Worm (Caenorhabditis elegans) whole organism, dauer: ENCODE measurements around the gene nsph-3.2.

Source experiments
- unc-62 ChIP-seq: sonication (generic microtip); optimal IDR thresholded peaks from 2 replicates; lab custom pipeline; 2017; ENCODE audit warnings: missing biosample characterization, missing genetic modification reagents, missing genetic modification characterization

Gene nsph-3.2

DNA sequence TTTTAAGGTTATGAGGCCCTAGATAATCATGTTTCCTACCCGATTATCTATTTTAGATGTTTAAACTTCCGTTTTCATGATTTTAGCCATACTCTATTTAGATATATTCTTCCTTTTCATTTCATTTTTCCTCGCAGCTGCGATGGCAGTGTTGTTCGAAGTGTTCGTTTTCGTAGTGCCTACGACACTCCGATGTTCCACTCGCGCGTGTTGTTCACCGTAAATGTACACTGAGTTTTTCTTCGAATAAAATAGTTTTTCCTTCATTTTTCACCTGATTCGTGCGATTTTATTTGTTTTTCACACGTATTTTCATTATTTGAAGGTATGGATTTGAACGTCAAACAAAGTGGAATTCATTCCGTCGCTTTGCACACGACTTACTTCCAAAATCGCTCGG is 15.8 kb upstream of the nsph-3.2 start, which contains the start of gene dis-3:
Gene dis-3 (plus strand): TSS at position 322 of the 400 bp plus-strand sequence.
- no peak for TF ChIP-seq unc-62

DNA sequence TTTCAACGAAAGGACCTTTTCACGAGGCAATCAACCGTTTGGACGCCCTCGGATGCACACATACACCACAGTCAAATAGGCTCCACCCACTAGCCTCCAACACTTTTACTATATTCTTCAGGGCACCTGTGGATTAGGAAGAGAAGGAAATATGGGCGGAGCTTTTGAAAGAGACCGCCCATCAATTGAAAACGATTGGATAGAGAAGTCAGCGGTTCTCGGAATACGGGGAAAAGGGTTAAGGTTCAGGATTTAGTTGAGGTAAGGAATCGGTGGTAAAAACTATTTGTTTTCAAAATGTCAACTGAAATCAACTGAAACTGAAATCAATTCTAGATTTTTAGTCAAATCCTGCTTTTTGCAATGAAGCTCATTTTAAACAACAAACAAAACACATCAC is 2.3 kb upstream of the nsph-3.2 start, which contains the start of gene egl-38:
Gene egl-38 (minus strand): TSS at position 101 of the 400 bp plus-strand sequence.
- TF ChIP-seq unc-62, result no peak

DNA sequence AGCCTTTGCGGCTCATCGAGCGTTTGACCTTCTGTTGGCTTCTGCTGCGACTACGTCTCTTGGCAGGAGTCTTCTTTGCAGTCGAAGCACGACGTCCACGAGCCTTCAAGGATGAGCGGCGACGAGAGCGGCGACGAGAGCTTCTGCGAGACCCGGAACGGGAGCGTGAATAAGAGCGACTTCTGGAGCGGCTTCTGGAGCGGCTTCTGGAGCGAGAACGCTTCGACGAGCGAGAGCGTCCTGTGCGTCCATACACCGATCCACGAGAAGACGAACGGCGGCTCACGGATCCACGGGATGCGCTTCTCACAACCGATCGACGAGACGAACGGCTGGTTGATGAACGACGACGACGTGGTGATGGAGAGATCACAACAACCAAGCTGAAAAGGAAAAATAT is 1.8 kb upstream of the nsph-3.2 start:
- no peak for TF ChIP-seq unc-62

DNA sequence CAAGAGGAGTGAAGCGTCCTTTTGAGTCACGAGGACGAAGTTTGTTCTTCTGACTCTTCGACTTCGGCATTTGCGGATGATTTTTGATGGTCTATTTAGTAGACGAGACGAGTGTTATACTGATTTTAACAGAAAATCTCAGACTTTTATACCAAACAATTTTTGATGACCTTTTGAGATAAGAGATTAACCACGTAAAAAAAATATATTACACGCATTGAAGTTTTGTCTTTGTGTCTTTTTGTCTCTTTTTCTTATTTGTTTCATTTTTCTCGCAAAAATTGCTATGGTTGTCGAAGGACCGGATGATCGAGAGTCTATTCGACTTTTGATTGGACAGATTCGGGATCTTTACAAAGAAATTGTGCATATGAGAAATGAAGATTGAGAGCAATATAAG is 1.2 kb upstream of the nsph-3.2 start, which contains the start of gene spch-1:
Gene spch-1 (minus strand): TSS at position 101 of the 400 bp plus-strand sequence.
- no peak for TF ChIP-seq unc-62

DNA sequence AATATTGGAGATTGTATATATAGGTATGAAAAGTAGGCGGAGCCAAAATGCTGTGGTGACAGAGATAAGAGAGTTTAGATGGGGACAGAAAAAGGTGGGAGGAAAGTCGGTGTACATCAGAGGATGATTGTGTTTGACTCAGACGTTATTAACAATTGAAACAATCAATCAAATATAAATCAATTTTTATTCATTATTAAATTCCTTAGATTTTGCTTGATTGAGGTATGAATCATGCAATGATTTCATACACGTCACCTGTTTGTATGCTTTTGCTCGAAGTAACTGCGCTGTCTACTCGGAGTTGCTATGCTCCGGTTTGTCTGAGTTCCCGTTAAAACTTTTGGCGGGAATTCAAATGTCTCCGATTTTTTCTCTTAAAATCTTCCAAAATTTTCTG is 2.5 kb downstream of the nsph-3.2 start, which contains the start of gene C04G2.10:
Gene C04G2.10 (plus strand): TSS at position 301 of the 400 bp plus-strand sequence.
- no peak for TF ChIP-seq unc-62

DNA sequence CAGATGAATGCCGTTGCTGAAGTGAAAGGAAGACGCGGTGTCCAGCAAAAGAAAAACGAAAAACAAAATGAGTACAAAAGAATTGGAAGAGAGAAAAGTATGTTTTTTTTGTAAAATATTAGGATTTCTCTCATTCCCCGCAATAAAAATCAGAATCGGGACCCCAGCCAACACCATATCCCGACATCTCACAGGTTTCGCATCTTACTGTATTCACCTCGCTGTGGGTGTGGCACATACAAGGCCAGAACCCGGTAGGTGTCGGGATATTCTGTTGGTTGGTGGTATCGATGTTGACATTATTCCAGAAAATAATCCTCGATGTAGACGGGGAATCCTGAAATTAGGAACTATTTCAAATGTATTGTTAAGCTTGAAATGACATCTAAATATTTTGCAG is 4.1 kb downstream of the nsph-3.2 start:
- TF ChIP-seq unc-62, result no peak

DNA sequence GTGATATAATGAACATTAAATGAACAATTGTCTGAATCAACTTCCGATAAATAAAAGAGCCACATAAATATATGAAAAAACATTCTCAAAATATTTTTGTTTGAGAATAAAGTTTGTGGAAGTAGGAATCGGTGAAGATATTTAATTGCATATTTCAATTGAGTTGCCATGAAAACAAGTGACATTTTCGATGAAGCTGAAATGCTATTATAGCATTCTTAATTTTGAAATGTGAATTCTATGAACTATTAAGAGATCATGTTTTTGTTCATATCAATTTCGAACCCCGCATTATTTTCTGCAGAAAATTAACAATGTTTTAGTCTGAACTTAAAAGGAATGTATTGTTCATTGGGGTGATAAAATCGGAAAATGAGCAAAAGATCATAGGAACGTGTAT is 9.5 kb downstream of the nsph-3.2 start, which contains the start of gene irld-21:
Gene irld-21 (minus strand): TSS at position 101 of the 400 bp plus-strand sequence.
- TF ChIP-seq unc-62, result no peak

DNA sequence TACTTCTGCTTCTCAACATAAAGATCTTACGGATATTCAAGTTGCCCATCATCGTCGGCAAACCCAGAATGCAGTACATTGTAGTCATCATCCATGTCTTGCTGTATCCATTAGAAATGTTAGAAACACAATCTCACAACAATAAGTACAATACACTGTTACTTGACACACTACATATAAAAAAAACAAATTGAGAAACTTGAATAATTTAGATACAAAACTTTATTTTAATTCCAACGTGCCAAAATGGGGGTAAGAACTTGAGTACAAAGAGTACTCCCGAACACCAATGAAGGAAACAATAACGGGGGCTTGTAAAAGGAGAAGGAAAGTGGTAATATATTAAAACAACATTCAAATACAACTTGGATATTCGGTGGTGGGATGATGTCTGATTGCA is 13.9 kb downstream of the nsph-3.2 start, which contains the start of gene ctf-18:
Gene ctf-18 (minus strand): TSS at position 101 of the 400 bp plus-strand sequence.
- no peak for TF ChIP-seq unc-62

DNA sequence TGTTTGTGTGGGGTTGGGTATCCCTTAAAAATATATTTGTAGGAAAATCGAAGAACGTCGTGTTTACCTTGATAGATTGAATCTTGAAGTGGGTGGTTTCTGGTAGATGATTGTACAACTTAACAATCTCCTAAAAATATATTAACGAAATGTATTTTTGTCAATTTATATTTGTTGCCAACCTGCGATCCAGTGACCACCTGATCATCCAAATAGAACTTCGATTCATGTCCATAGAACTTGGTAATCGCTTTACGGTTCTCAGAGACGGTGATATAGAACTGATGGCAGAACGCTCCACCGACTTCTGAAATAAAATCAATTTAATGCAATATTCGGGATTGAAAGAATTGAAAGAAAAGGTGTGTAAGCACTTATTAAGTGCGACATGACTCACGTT is 15.8 kb downstream of the nsph-3.2 start:
- TF ChIP-seq unc-62, result no peak

DNA sequence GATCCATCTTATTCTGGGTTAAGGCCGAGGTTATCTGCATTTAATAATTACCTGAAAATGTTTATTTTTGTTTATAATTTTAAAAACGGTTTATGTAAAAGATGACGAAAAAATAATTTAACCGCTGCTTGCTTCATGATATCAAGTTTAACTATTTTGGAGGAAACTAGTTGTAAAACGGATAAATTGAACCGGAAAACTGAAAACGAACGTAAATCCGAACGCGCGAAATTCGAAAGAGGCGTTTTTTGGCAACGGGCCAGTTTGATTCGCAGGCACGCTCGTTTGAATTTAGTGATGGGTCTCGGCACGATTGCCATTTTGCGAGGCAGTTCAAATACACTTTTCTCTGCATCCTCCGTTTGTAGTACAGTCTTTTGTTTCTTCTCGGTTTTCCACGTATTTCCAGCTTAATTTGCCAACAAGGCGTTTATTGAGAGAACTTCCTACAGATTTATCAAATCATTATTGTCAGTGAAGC is 16.3 kb downstream of the nsph-3.2 start, which contains the start of the genes gtbp-1 and K08F4.3:
Gene gtbp-1 (minus strand): TSS at position 51 of the 481 bp plus-strand sequence.
Gene K08F4.3 (plus strand): TSS at position 352 of the 481 bp plus-strand sequence.
- no peak for TF ChIP-seq unc-62

DNA sequence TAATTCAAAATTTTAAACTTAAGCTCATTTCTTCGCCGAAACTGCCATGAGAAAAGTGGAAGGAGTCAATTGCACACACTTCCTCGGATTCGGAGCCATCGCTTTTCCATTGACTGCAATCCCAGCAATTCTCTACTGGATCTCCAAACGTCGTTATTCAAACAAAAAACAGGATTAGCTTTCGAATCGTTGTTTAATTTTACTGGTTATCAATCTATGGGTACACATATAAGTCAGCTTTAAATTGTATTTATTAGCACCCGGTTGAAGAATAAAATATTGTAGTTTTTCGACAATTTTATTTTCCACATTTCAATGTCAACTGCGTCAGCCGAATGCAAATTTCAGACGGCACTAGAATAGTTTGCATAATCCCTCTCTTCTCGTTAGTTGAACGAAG is 17.3 kb downstream of the nsph-3.2 start, which contains the start of gene glt-3:
Gene glt-3 (plus strand): TSS at position 301 of the 400 bp plus-strand sequence.
- no peak for TF ChIP-seq unc-62

DNA sequence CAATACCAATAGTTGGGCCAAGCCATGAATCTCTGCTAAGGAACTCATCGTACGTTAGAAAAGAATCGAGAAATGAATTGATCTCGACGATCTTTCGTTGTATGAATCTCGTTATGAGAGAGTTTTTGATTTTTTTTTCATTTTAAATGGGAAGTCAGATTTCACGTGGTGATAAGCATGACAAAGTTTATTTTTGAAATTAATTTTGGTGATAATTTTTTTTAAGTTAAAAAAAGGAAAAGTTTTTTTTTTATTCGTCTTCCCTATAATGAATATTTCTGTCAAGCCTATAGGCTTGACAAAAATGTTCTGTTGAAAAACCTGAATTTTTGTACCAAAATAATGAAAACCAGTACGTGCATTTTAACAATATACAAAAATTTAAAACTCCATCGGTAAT is 23.1 kb downstream of the nsph-3.2 start, which contains the start of gene K08F4.5:
Gene K08F4.5 (minus strand): TSS at position 101 of the 400 bp plus-strand sequence.
- no peak for TF ChIP-seq unc-62

DNA sequence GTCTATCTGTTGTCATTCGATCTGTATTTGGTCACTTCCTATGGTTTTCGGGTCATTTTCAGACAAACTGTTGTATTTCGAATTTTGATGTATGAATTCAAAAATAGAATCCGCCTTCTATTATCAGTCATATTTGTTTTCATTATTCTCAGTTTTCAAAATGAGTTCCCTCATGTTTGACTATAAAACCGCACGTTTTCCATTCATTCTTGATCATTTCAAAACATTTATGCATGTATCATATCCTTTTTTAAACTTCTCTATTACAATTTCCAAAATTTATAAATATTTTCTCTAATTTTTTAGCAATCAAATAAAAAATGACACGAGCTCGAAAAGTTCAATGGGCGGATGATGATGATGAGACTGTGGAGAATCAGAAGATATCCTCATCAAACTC is 25.1 kb downstream of the nsph-3.2 start, which contains the start of gene K08F4.12:
Gene K08F4.12 (plus strand): TSS at position 301 of the 400 bp plus-strand sequence.
- no peak for TF ChIP-seq unc-62

DNA sequence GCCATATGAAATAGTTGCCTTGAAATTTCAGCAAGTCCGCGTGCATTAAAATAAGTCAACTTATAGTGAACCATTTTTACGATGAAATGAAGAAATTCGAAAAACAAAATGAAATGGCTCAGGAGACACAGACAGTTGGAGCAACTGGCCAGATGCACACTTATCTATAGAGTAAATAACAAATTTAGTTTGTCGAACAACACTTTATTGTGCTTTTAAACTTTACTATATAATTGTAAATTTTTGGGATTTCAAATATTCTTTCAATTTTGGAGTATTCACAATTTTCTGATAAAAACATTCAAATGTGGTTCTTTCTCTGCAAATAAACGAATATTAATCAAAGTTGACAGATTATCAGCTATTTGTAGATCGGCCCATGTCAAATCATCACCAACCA is 27.5 kb downstream of the nsph-3.2 start, which contains the start of gene gst-3:
Gene gst-3 (minus strand): TSS at position 101 of the 400 bp plus-strand sequence.
- no peak for TF ChIP-seq unc-62

DNA sequence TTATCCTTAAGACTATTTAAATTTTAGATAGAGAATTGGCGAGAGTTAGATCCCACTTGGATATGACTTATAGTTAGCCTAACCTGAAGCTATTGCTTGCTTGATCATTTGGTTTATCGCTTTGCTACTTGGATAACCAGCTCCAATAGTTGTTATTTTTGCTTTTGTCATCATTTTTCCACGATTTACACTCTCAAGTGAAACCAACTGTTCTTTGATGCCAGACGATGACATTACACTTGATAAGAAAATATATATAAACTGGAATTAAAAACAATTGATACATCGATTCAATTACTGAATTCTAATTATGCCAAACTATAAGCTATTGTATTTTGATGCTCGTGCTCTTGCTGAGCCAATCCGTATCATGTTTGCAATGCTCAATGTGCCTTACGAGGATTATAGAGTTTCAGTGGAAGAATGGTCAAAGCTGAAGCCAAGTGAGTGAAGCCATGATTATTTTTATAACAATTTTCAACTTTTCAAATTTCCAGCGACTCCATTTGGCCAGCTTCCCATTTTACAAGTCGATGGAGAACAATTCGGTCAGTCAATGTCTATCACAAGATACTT is 29.3 kb downstream of the nsph-3.2 start, which contains the start of the genes gst-2, gst-4 and dhs-12:
Gene gst-2 (minus strand): TSS at position 132 of the 576 bp plus-strand sequence.
Gene gst-4 (plus strand): TSS at position 296 of the 576 bp plus-strand sequence.
Gene dhs-12 (plus strand): TSS at position 526 of the 576 bp plus-strand sequence.
- TF ChIP-seq unc-62, result no peak

DNA sequence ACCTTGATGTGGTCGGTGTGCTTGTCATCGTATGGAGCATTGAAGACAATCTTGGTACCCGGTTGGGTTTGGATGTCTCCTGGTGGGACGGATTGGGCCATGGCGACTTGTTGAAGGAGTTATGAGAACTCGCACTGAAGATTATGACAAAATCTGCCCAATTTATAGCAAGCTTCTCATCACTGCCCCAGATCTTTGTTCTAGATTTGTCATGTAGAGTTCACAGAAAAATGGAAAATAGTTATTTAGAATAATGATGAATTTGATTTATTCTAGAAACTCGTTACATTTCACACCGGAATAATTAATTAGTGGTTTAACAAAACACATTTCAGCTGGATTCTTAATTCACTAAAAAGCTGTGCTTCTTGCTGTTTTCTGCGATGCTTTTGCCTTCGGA is 31.0 kb downstream of the nsph-3.2 start, which contains the start of gene msp-38:
Gene msp-38 (minus strand): TSS at position 101 of the 400 bp plus-strand sequence.
- TF ChIP-seq unc-62, result no peak

DNA sequence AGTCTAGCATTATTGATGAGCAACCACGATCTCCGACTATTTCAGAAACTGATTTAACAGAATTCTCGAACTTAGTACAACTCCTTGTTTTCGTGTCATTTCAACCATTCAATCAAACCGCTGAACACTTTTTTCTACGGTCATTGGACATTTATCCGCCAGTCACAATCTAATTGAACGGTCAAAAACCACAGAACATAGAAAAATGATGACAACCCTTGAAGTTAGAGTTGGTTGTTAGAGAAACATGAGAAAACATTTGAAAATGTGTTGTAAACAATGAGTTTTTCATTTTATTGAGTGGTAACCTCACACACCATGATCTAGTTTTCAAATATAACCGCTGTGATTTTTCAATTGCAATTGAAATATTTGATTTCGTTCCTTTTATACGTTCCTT is 31.8 kb downstream of the nsph-3.2 start:
- no peak for TF ChIP-seq unc-62
